Worm (Caenorhabditis elegans) whole organism, L4/young adult: Measurements from ENCODE around the gene K12H4.7.

Experiments used
- W03F9.2 ChIP-seq: fragments of 150-350 bp; optimal IDR thresholded peaks from 2 replicates; lab custom pipeline; 2014; ENCODE audit warnings: missing biosample characterization, missing genetic modification characterization
- him-1 ChIP-seq: sonication (generic microtip); optimal IDR thresholded peaks from 2 replicates; lab custom pipeline; 2016; ENCODE audit warnings: missing genotype, missing genetic modification reagents, missing genetic modification characterization, missing compliant biosample characterization

DNA sequence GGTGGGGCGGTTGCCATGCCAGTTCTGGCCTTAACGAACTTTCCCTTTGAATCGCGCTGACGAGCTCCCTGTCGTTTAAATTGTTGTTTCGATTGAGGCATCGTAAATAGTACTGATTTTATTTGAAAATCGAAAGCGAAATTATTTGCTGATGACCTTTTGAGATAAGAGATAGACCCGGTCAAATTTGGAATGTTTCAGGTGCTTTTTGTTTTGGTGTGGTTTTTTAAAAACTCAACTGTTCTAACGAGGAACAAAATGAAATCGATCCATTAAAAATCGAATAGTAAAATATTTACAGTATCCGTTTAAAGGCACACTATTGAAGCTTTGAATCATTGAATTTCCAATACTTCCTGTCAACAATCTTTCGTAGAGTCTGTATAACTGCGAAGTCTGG lies 8.1 kb downstream of the K12H4.7 start, which contains the start of gene K12H4.6:
- TF ChIP-seq him-1 (tag; lab: Kevin White, UChicago) (no peak), W03F9.2 (tag; lab: Kevin White, UChicago) (no peak)
